Worm (Caenorhabditis elegans) whole organism, late embryonic: ENCODE results near the gene C43D7.4.
"Not testable (repeated sequence)": the region's sequence is repeated elsewhere in the genome, so short reads cannot be mapped to it uniquely, and the experiment has no call there.

Source experiments
- ama-1 ChIP-seq: fragments of 150-350 bp; optimal IDR thresholded peaks from 2 replicates; lab custom pipeline; 2014
- ceh-14 ChIP-seq: sonication (generic microtip); optimal IDR thresholded peaks from 2 replicates; lab custom pipeline; 2016; ENCODE audit warnings: missing genotype, missing genetic modification characterization, missing compliant biosample characterization
- ceh-18 ChIP-seq: sonication (generic microtip); optimal IDR thresholded peaks from 2 replicates; lab custom pipeline; 2016; ENCODE audit warnings: missing genetic modification characterization, missing compliant biosample characterization
- ceh-19 ChIP-seq: fragments of 200-800 bp; sonication (Bioruptor generic); optimal IDR thresholded peaks from 2 replicates; lab custom pipeline; 2018; ENCODE audit warnings: mild to moderate bottlenecking, missing genetic modification characterization, missing compliant biosample characterization
- ceh-2 ChIP-seq: sonication (generic microtip); optimal IDR thresholded peaks from 2 replicates; lab custom pipeline; 2016; ENCODE audit warnings: missing genotype, missing genetic modification characterization, missing compliant biosample characterization
- ceh-30 ChIP-seq: fragments of 150-350 bp; optimal IDR thresholded peaks from 2 replicates; lab custom pipeline; 2014; ENCODE audit warnings: missing biosample characterization, missing genetic modification characterization
- ceh-31 ChIP-seq: sonication (generic microtip); optimal IDR thresholded peaks from 2 replicates; lab custom pipeline; 2016; ENCODE audit warnings: missing genetic modification characterization, missing compliant biosample characterization
- ceh-34 ChIP-seq: sonication (generic microtip); optimal IDR thresholded peaks from 2 replicates; lab custom pipeline; 2016; ENCODE audit warnings: mild to moderate bottlenecking, missing genetic modification characterization, missing compliant biosample characterization
- ceh-45 ChIP-seq: fragments of 200-800 bp; sonication (Bioruptor generic); IDR thresholded peaks from 2 replicates; pipeline ENCODE4 v1.3.6; 2022; ENCODE audit warnings: missing genetic modification reagents, missing genetic modification characterization, missing compliant biosample characterization
- ceh-48 ChIP-seq: sonication (generic microtip); optimal IDR thresholded peaks from 2 replicates; lab custom pipeline; 2016; ENCODE audit warnings: missing genetic modification characterization, inconsistent platforms, missing compliant biosample characterization
- ceh-6 ChIP-seq: fragments of 200-800 bp; sonication (Bioruptor generic); optimal IDR thresholded peaks from 2 replicates; lab custom pipeline; 2018; ENCODE audit warnings: mild to moderate bottlenecking, missing genetic modification characterization, missing compliant biosample characterization
- ceh-9 ChIP-seq: sonication (generic microtip); optimal IDR thresholded peaks from 2 replicates; lab custom pipeline; 2016; ENCODE audit warnings: mild to moderate bottlenecking, missing genetic modification characterization, inconsistent platforms, missing compliant biosample characterization
- che-1 ChIP-seq: sonication (generic microtip); optimal IDR thresholded peaks from 2 replicates; lab custom pipeline; 2016; ENCODE audit warnings: mild to moderate bottlenecking, missing genetic modification characterization, missing compliant biosample characterization
- dve-1 ChIP-seq: sonication (generic microtip); optimal IDR thresholded peaks from 2 replicates; lab custom pipeline; 2017; ENCODE audit warnings: antibody characterized with exemption, mild to moderate bottlenecking, missing genetic modification characterization, missing compliant biosample characterization
- elt-4 ChIP-seq: sonication (generic microtip); optimal IDR thresholded peaks from 2 replicates; lab custom pipeline; 2016; ENCODE audit warnings: missing genetic modification characterization, missing compliant biosample characterization
- ets-4 ChIP-seq: sonication (generic microtip); optimal IDR thresholded peaks from 2 replicates; lab custom pipeline; 2016; ENCODE audit warnings: missing genetic modification characterization, missing compliant biosample characterization
- eyg-1 ChIP-seq: sonication (generic microtip); optimal IDR thresholded peaks from 2 replicates; lab custom pipeline; 2016; ENCODE audit warnings: missing genotype, missing genetic modification characterization, missing compliant biosample characterization
- fkh-10 ChIP-seq: fragments of 150-350 bp; optimal IDR thresholded peaks from 2 replicates; lab custom pipeline; 2014; ENCODE audit warnings: missing biosample characterization, missing genetic modification reagents, missing genetic modification characterization
- fkh-6 ChIP-seq: sonication (generic microtip); optimal IDR thresholded peaks from 2 replicates; lab custom pipeline; 2016; ENCODE audit warnings: missing genetic modification characterization, missing compliant biosample characterization
- gmeb-2 ChIP-seq: sonication (generic microtip); optimal IDR thresholded peaks from 2 replicates; lab custom pipeline; 2016; ENCODE audit warnings: missing genetic modification characterization, inconsistent platforms, missing compliant biosample characterization
- hlh-13 ChIP-seq: fragments of 200-800 bp; sonication (Bioruptor generic); optimal IDR thresholded peaks from 2 replicates; lab custom pipeline; 2018; ENCODE audit warnings: mild to moderate bottlenecking, missing genetic modification characterization, missing compliant biosample characterization
- hlh-15 ChIP-seq: sonication (generic microtip); optimal IDR thresholded peaks from 2 replicates; lab custom pipeline; 2016; ENCODE audit warnings: missing genetic modification characterization, missing compliant biosample characterization
- hlh-6 ChIP-seq: sonication (generic microtip); optimal IDR thresholded peaks from 2 replicates; lab custom pipeline; 2016; ENCODE audit warnings: missing genotype, missing genetic modification characterization, missing compliant biosample characterization
- lin-11 ChIP-seq: fragments of 200-800 bp; sonication (Bioruptor generic); optimal IDR thresholded peaks from 2 replicates; lab custom pipeline; 2018; ENCODE audit warnings: mild to moderate bottlenecking, missing genetic modification characterization, missing compliant biosample characterization
- mec-3 ChIP-seq: sonication (generic microtip); optimal IDR thresholded peaks from 2 replicates; lab custom pipeline; 2016; ENCODE audit warnings: borderline replicate concordance, missing genetic modification characterization, missing compliant biosample characterization
- nfya-1 ChIP-seq: sonication (generic microtip); optimal IDR thresholded peaks from 2 replicates; lab custom pipeline; 2017; ENCODE audit warnings: missing genetic modification characterization, mild to moderate bottlenecking, missing compliant biosample characterization, antibody characterized with exemption, moderate library complexity
- nhr-11 ChIP-seq: fragments of 150-350 bp; optimal IDR thresholded peaks from 2 replicates; lab custom pipeline; 2014; ENCODE audit warnings: missing biosample characterization, missing genetic modification characterization
- npax-4 ChIP-seq: sonication (generic microtip); optimal IDR thresholded peaks from 2 replicates; lab custom pipeline; 2016; ENCODE audit warnings: missing genetic modification characterization, missing compliant biosample characterization
- odd-2 ChIP-seq: sonication (generic microtip); optimal IDR thresholded peaks from 2 replicates; lab custom pipeline; 2017; ENCODE audit warnings: antibody characterized with exemption, mild to moderate bottlenecking, missing genetic modification characterization, missing compliant biosample characterization
- pag-3 ChIP-seq: sonication (generic microtip); optimal IDR thresholded peaks from 2 replicates; lab custom pipeline; 2016; ENCODE audit warnings: missing compliant biosample characterization, missing genetic modification characterization, borderline replicate concordance
- pax-1 ChIP-seq: fragments of 150-350 bp; optimal IDR thresholded peaks from 2 replicates; lab custom pipeline; 2014; ENCODE audit warnings: missing biosample characterization, missing genetic modification characterization
- pha-2 ChIP-seq: sonication (generic microtip); optimal IDR thresholded peaks from 2 replicates; lab custom pipeline; 2017; ENCODE audit warnings: mild to moderate bottlenecking, missing genetic modification characterization, missing compliant biosample characterization
- ref-2 ChIP-seq: sonication (generic microtip); optimal IDR thresholded peaks from 2 replicates; lab custom pipeline; 2016; ENCODE audit warnings: missing genetic modification characterization, missing compliant biosample characterization
- sox-2 ChIP-seq: fragments of 200-800 bp; sonication (Bioruptor generic); IDR thresholded peaks from 2 replicates; pipeline ENCODE4 v1.3.6; 2022; ENCODE audit warnings: missing genetic modification reagents, missing genetic modification characterization, missing compliant biosample characterization
- sox-4 ChIP-seq: sonication (generic microtip); optimal IDR thresholded peaks from 2 replicates; lab custom pipeline; 2017; ENCODE audit warnings: mild to moderate bottlenecking, missing genetic modification characterization, inconsistent platforms, missing compliant biosample characterization
- tbx-2 ChIP-seq: sonication (generic microtip); optimal IDR thresholded peaks from 2 replicates; lab custom pipeline; 2016; ENCODE audit warnings: missing genetic modification characterization, missing compliant biosample characterization
- tbx-7 ChIP-seq: sonication (generic microtip); optimal IDR thresholded peaks from 2 replicates; lab custom pipeline; 2016; ENCODE audit warnings: missing genotype, missing genetic modification characterization, missing compliant biosample characterization
- ztf-16 ChIP-seq: sonication (generic microtip); optimal IDR thresholded peaks from 2 replicates; lab custom pipeline; 2017; ENCODE audit warnings: missing genetic modification characterization, missing compliant biosample characterization

The C43D7.4 gene

DNA sequence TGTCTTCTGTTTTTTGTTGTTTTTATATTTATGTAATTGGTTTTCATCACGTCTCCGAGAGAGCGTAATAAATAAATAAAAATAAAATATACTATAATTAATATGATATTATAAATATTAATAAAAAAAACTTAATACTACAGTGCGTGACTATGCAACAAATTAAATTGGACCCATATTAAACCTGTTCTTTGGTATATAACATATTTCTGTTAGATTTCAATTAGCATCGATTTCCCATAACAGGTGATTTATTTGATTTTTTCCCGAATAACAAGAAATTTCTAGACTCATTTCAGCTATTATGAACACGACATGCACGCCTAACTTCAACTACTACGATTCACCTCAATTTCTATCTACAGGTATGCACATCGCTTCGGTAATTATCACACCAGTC is 5.2 kb downstream of the C43D7.4 start, which contains the start of gene srh-208:
TSS of gene srh-208 (plus strand) at position 301 of the 400 bp plus-strand sequence.
- TF ChIP-seq ceh-6 (GFP tag; lab: Kevin White, UChicago); fkh-6; ceh-9 (tag; lab: Kevin White, UChicago): not testable (repeated sequence)
- TF ChIP-seq, all 69 proteins: peak for 0; not testable (repeated sequence) for 69

DNA sequence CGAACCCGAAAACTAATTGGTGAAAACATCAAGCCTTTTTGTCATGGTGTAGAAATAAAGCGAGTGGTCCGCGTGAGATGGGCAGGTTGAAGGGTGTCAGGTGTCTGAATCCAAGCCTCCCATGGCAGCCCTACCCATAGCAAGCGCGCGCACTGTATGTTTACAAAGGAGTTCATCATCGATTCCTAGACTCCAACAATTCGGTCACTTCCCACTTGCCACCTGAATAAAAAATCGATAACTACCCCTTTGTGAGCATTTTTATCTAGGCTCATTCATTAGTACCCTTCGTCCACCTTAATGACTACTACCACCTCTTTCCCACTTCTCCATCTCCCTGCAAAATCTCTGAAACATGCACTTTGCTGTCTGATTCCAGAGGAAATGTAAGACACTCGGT is 9.3 kb downstream of the C43D7.4 start, which contains the start of gene fbxb-64:
TSS of gene fbxb-64 (plus strand) at position 301 of the 400 bp plus-strand sequence.
- no peak for TF ChIP-seq odd-2 (tag; lab: Kevin White, UChicago)
- TF ChIP-seq ceh-45 (GFP tag; lab: Robert Waterston, UW): no peak
- TF ChIP-seq ceh-2 (tag; lab: Kevin White, UChicago): no peak
- TF ChIP-seq eyg-1 (tag; lab: Kevin White, UChicago): no peak
- TF ChIP-seq elt-4 (tag; lab: Kevin White, UChicago): no peak
- TF ChIP-seq ceh-19 (GFP tag; lab: Kevin White, UChicago): no peak
- TF ChIP-seq npax-4: no peak
- TF ChIP-seq pag-3: no peak
- TF ChIP-seq tbx-7 (tag; lab: Kevin White, UChicago): no peak
- no peak for TF ChIP-seq che-1 (tag; lab: Kevin White, UChicago)
- TF ChIP-seq ceh-48 (tag; lab: Kevin White, UChicago): no peak
- no peak for TF ChIP-seq ceh-14
- TF ChIP-seq ceh-6 (GFP tag; lab: Kevin White, UChicago): no peak
- TF ChIP-seq ceh-34 (tag; lab: Kevin White, UChicago): no peak
- no peak for TF ChIP-seq ceh-9 (tag; lab: Kevin White, UChicago)
- TF ChIP-seq, all 69 proteins: peak for 0

- TF ChIP-seq ama-1 (lab: Kevin White, UChicago): no peak
- TF ChIP-seq ceh-2 (tag; lab: Kevin White, UChicago): no peak
- TF ChIP-seq npax-4: no peak
- TF ChIP-seq ztf-16 (tag; lab: Kevin White, UChicago): no peak
- TF ChIP-seq fkh-10 (GFP tag; lab: Kevin White, UChicago): no peak
- TF ChIP-seq lin-11: no peak
- TF ChIP-seq ceh-30: no peak
- no peak for TF ChIP-seq fkh-6
- TF ChIP-seq ceh-9 (tag; lab: Kevin White, UChicago): no peak
- no peak for TF ChIP-seq gmeb-2 (tag; lab: Kevin White, UChicago)
- TF ChIP-seq pax-1: no peak
- no peak for TF ChIP-seq ceh-19 (GFP tag; lab: Kevin White, UChicago)
- no peak for TF ChIP-seq ceh-6 (GFP tag; lab: Kevin White, UChicago)
- TF ChIP-seq ceh-14: no peak
- TF ChIP-seq tbx-2 (tag; lab: Kevin White, UChicago): no peak
- TF ChIP-seq ceh-34 (tag; lab: Kevin White, UChicago): no peak
These were observed 10.9 kb downstream of the C43D7.4 start, which contains the start of gene C43D7.8 for ce11 chrV:19311391-19311790. Gene C43D7.8 (minus strand): TSS chrV:19311491.

DNA sequence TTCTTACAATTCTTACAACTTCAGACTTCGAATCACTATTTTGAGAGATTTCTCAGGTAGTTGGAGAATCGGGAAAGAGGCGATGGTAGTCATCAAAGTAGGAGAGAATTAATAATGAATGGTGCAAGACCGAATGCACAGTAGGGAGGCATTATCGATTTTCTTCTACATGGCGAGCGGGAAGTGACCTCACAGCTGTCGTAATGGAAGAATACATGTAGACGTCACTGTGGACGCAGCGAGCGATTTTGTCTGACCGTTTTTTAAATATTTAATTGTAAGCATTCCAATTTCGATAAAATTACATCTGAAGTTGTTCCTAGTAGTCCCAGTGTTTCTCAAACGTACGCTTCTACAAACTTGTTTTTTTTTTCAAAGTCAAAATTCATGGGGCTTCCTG is 12.7 kb downstream of the C43D7.4 start, which contains the start of gene F55C9.11:
TSS of gene F55C9.11 (minus strand) at position 101 of the 400 bp plus-strand sequence.
- TF ChIP-seq ceh-6 (GFP tag; lab: Kevin White, UChicago): no peak

ce11 chrV:19308137-19308536 is 14.2 kb downstream of the C43D7.4 start:
- no peak for TF ChIP-seq ets-4 (tag; lab: Kevin White, UChicago)
- TF ChIP-seq hlh-6 (tag; lab: Kevin White, UChicago): no peak
- no peak for TF ChIP-seq hlh-13
- TF ChIP-seq ceh-18 (tag; lab: Kevin White, UChicago): no peak
- no peak for TF ChIP-seq ceh-31 (tag; lab: Kevin White, UChicago)
- no peak for TF ChIP-seq dve-1
- no peak for TF ChIP-seq fkh-6
- no peak for TF ChIP-seq ceh-45 (GFP tag; lab: Robert Waterston, UW)
- TF ChIP-seq ceh-48 (tag; lab: Kevin White, UChicago): no peak
- no peak for TF ChIP-seq nfya-1

- TF ChIP-seq ceh-34 (tag; lab: Kevin White, UChicago) (no peak), pax-1 (no peak), hlh-6 (tag; lab: Kevin White, UChicago) (no peak), nfya-1 (no peak), ceh-2 (tag; lab: Kevin White, UChicago) (no peak), ets-4 (tag; lab: Kevin White, UChicago) (no peak), pha-2 (tag; lab: Kevin White, UChicago) (no peak), ama-1 (lab: Kevin White, UChicago) (no peak), ceh-30 (no peak), hlh-15 (no peak), ref-2 (tag; lab: Kevin White, UChicago) (no peak), mec-3 (tag; lab: Kevin White, UChicago) (no peak), pag-3 (no peak), sox-2 (GFP tag; lab: Robert Waterston, UW) (no peak), ceh-48 (tag; lab: Kevin White, UChicago) (no peak), ceh-45 (GFP tag; lab: Robert Waterston, UW) (no peak), sox-4 (tag; lab: Kevin White, UChicago) (no peak), tbx-7 (tag; lab: Kevin White, UChicago) (no peak), tbx-2 (tag; lab: Kevin White, UChicago) (no peak), nhr-11 (tag; lab: Kevin White, UChicago) (no peak)
These were observed 15.4 kb downstream of the C43D7.4 start, which contains the start of gene F55C9.15 for ce11 chrV:19306906-19307305. Gene F55C9.15 (minus strand): TSS chrV:19307006.
